Worm (Caenorhabditis elegans) whole organism, mixed stage, embryonic: ENCODE measurements around the gene ric-4.

Experiments
- ceh-43 ChIP-seq: fragments of 200-800 bp; sonication (Bioruptor generic); optimal IDR thresholded peaks from 2 replicates; lab custom pipeline; 2018; ENCODE audit warnings: mild to moderate bottlenecking, missing genetic modification characterization, moderate library complexity, missing compliant biosample characterization
- ces-1 ChIP-seq: fragments of 150-350 bp; optimal IDR thresholded peaks from 2 replicates; lab custom pipeline; 2014; ENCODE audit warnings: missing biosample characterization, missing genetic modification reagents, missing genetic modification characterization
- nhr-12 ChIP-seq: fragments of 150-350 bp; optimal IDR thresholded peaks from 2 replicates; lab custom pipeline; 2014; ENCODE audit warnings: missing biosample characterization, missing genetic modification characterization
- nhr-237 ChIP-seq: fragments of 150-350 bp; optimal IDR thresholded peaks from 2 replicates; lab custom pipeline; 2014; ENCODE audit warnings: missing biosample characterization, missing genetic modification characterization
- pha-4 ChIP-seq: fragments of 150-350 bp; optimal IDR thresholded peaks from 2 replicates; lab custom pipeline; 2018; ENCODE audit warnings: missing biosample characterization, missing genetic modification reagents, missing genetic modification characterization
- snpc-4 ChIP-seq: fragments of 150-350 bp; optimal IDR thresholded peaks from 2 replicates; lab custom pipeline; 2014; ENCODE audit warnings: missing biosample characterization, missing genetic modification characterization
- unc-62 ChIP-seq: fragments of 150-350 bp; optimal IDR thresholded peaks from 2 replicates; lab custom pipeline; 2014; ENCODE audit warnings: missing biosample characterization, missing genetic modification reagents, missing genetic modification characterization
- ztf-11 ChIP-seq: fragments of 150-350 bp; optimal IDR thresholded peaks from 2 replicates; lab custom pipeline; 2014; ENCODE audit warnings: missing biosample characterization, missing genetic modification characterization

DNA sequence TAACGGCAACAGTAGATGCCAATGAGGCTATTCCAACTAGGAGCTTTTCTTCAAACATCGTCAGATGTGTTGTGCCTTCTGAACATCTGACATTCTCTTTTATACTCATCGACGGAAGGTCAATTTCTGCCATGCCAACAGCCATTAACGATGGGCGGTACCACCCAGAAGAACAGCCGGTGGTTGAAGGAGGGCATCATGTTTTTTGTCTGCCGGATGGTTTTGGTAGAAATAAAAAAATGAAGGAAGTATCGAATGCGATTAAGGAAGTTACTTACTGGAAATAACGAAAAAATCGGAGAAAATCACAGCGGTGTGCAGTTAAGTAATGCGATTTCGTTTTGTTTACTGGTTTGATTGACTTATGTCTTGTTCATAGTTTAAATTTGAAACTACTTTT is 24.4 kb upstream of the ric-4 start, which contains the start of gene col-150:
- no peak for TF ChIP-seq nhr-237
- no peak for TF ChIP-seq snpc-4 (tag; lab: Kevin White, UChicago)
- TF ChIP-seq pha-4 (tag; lab: Kevin White, UChicago) = no peak
- no peak for TF ChIP-seq nhr-12 (tag; lab: Kevin White, UChicago)
- TF ChIP-seq ceh-43 = no peak
- no peak for TF ChIP-seq ces-1 (GFP tag; lab: Kevin White, UChicago)
- no peak for TF ChIP-seq ztf-11
- TF ChIP-seq unc-62 (GFP tag; lab: Kevin White, UChicago) = no peak
